Fruit fly (Drosophila melanogaster): ENCODE measurements around the gene Ir7e.

DNA sequence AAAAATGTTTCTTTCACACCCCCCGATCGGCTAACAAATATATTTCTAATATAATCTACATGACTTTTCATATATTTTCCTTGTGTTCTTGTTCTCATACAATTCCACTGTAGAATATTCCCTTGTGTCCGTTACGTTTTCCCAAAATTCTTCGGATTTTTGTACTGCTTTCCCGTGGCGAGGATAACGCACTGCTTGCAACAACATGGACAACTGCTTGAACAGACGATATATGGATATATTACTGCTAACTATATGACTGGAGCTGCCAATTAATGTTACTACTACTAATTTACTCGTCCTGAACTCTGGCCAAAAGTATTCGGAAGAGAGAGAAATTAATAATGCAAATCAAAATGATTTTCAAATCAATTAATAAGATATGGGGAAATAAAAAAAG, 43.4 kb upstream of the Ir7e start:
- TF ChIP-seq CG15601 (tag; optimal IDR thresholded peaks at IDR 0.05), result no peak
- TF ChIP-seq CG1603 (tag; optimal IDR thresholded peaks at IDR 0.05), result no peak
- TF ChIP-seq CG16815 (GFP tag; optimal IDR thresholded peaks at IDR 0.05), result no peak
- TF ChIP-seq ttk (GFP tag; IDR thresholded peaks at IDR 0.05), result no peak
- TF ChIP-seq CG17385 (GFP tag; optimal IDR thresholded peaks at IDR 0.05), result no peak
- no peak for TF ChIP-seq jumu (GFP tag; optimal IDR thresholded peaks at IDR 0.05)
- no peak for TF ChIP-seq CG6254 (GFP tag; optimal IDR thresholded peaks at IDR 0.05)
